Worm (Caenorhabditis elegans) whole organism, midembryonic: Measurements from ENCODE around the gene Y43F8C.15.
"Not testable (repeated sequence)": the region's sequence is repeated elsewhere in the genome, so short reads cannot be mapped to it uniquely, and the experiment has no call there.

Experiments
- T22C8.4 ChIP-seq: fragments of 200-800 bp; sonication (Bioruptor generic); IDR thresholded peaks from 2 replicates; pipeline ENCODE4 v1.3.6; 2022; ENCODE audit warnings: missing genetic modification characterization, missing compliant biosample characterization
- cog-1 ChIP-seq: sonication (generic microtip); optimal IDR thresholded peaks from 2 replicates; lab custom pipeline; 2016; ENCODE audit warnings: missing genetic modification characterization, missing compliant biosample characterization
- flt-1 ChIP-seq: fragments of 200-800 bp; sonication (Bioruptor generic); IDR thresholded peaks from 2 replicates; pipeline ENCODE4 v1.3.6; 2022; ENCODE audit warnings: missing genetic modification characterization, missing compliant biosample characterization
- klf-2 ChIP-seq: fragments of 200-800 bp; sonication (Bioruptor generic); conservative IDR thresholded peaks from 2 replicates; pipeline ENCODE4 v1.3.6; 2022; ENCODE audit warnings: missing genetic modification reagents, missing genetic modification characterization, missing compliant biosample characterization
- med-1 ChIP-seq: sonication (generic microtip); optimal IDR thresholded peaks from 2 replicates; lab custom pipeline; 2017; ENCODE audit warnings: missing genetic modification characterization, mild to moderate bottlenecking, missing compliant biosample characterization, antibody characterized with exemption, missing genetic modification reagents; ENCODE audit not compliant: insufficient read depth
- ref-1 ChIP-seq: fragments of 200-800 bp; sonication (Bioruptor generic); conservative IDR thresholded peaks from 2 replicates; pipeline ENCODE4 v1.3.6; 2022; ENCODE audit warnings: missing genetic modification reagents, missing genetic modification characterization, missing compliant biosample characterization
- tab-1 ChIP-seq: fragments of 200-800 bp; sonication (Bioruptor generic); IDR thresholded peaks from 2 replicates; pipeline ENCODE4 v1.3.6; 2022; ENCODE audit warnings: missing genetic modification characterization, missing compliant biosample characterization
- ztf-23 ChIP-seq: fragments of 200-800 bp; sonication (Bioruptor generic); IDR thresholded peaks from 2 replicates; pipeline ENCODE4 v1.3.6; 2022; ENCODE audit warnings: missing genetic modification reagents, missing genetic modification characterization, missing compliant biosample characterization
- ztf-29 ChIP-seq: fragments of 200-800 bp; sonication (Bioruptor generic); IDR thresholded peaks from 2 replicates; pipeline ENCODE4 v1.3.6; 2022; ENCODE audit warnings: missing genetic modification reagents, missing genetic modification characterization, missing compliant biosample characterization

The Y43F8C.15 gene

DNA sequence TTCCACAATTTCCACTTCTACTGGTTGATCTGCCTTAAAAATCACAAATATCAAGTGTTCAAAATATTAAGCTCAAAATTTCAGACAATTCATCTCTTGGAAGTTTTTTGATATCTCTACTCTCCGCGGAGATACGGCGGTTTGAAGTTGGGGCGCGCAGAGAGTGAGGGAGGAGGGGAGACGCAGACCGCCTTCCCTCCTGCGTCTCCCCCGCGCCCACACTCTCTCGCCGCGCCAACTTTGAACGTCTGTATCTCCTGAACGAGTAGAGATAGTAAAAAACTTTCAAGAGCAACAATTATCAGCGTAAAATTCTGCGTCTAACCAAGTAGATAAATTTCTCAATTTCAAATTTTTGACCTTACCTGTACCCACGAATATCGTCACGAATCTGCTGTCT, 17.6 kb upstream of the Y43F8C.15 start:
- TF ChIP-seq med-1 (GFP tag; lab: Kevin White, UChicago) (no peak), ztf-23 (GFP tag; lab: Robert Waterston, UW) (no peak), ref-1 (no peak), flt-1 (GFP tag; lab: Robert Waterston, UW) (no peak), tab-1 (GFP tag; lab: Robert Waterston, UW) (no peak), klf-2 (GFP tag; lab: Robert Waterston, UW) (no peak), ztf-29 (no peak)

DNA sequence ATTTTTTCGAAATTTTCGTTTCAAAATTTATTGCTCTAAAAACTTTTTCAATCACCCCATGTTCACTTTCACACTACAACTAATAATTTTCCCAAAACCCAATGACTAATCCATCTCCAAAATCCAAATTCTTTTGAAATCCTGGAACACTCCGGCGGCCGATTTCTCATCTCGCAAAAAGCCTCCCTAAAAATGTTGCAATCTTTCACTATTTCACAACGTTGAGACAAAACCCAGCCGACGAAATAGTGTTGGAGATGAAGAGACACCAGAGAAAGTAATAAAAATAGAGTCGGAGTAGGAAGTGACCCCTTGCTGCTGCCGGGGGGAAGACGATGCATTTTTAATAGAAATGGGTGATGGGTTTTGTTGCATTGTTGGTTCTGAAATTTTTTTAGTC, 14.2 kb upstream of the Y43F8C.15 start:
- TF ChIP-seq ztf-29 (no peak), cog-1 (tag; lab: Kevin White, UChicago) (no peak), tab-1 (GFP tag; lab: Robert Waterston, UW) (no peak), ztf-23 (GFP tag; lab: Robert Waterston, UW) (no peak), ref-1 (no peak), T22C8.4 (GFP tag; lab: Robert Waterston, UW) (no peak), med-1 (GFP tag; lab: Kevin White, UChicago) (no peak), flt-1 (GFP tag; lab: Robert Waterston, UW) (no peak), klf-2 (GFP tag; lab: Robert Waterston, UW) (no peak)

DNA sequence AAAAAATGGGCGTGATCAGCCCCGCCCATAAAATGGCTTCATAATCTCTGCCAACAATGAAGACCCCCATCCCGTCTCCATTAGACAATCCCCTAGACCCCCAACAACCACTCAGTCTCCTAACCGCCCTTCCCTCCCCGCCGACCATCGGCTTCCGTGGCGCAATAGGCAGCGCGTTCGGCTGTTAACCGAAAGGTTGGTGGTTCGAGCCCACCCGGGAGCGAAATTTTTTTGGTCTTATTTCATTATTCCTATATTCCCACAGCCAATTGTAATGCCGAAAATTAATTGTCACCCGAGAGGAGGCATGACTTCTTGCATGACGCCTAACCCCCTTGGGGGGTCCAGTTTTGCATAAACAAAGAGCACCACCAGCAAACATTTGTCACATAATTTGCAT, 12.5 kb upstream of the Y43F8C.15 start:
- peak; percentile 72 for TF ChIP-seq T22C8.4 (GFP tag; lab: Robert Waterston, UW)
- peak; percentile 42 for TF ChIP-seq med-1 (GFP tag; lab: Kevin White, UChicago)
- TF ChIP-seq ztf-23 (GFP tag; lab: Robert Waterston, UW), result peak; percentile 86
- peak; percentile 93 for TF ChIP-seq flt-1 (GFP tag; lab: Robert Waterston, UW)
- peak; percentile 64; the same call in 1 of the 2 replicates for TF ChIP-seq ztf-29
- TF ChIP-seq cog-1 (tag; lab: Kevin White, UChicago), result no peak
- 0 out of 2 replicates have a peak, but pooled peaks have one; percentile 32 for TF ChIP-seq klf-2 (GFP tag; lab: Robert Waterston, UW)
- TF ChIP-seq ref-1, result peak; percentile 52; the same call in 1 of the 2 replicates
- peak; percentile 85 for TF ChIP-seq tab-1 (GFP tag; lab: Robert Waterston, UW)

DNA sequence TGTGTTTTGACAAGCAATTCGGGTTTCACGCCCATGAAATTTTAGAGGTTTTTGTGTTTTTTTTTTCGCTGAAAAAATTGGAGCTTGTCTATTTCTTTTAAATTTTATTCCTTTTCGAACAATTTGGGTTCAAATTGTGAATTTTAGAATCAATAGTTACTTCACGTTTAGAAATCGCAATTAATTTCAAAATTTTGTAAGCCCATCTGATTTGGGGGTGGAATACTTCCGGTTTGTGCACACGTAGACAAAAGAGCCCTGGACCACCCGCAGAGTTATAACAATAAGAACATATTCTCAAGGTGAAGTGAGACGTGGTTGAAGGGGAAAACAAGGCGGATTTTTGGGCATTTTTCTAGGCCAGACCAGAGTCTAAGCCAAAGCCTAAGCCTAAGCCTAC, 8.8 kb upstream of the Y43F8C.15 start, which contains the start of gene Y116F11A.6:
Y116F11A.6 (plus strand) TSS at position 301 of the 400 bp plus-strand sequence.
- TF ChIP-seq ztf-29, result no peak
- no peak for TF ChIP-seq ztf-23 (GFP tag; lab: Robert Waterston, UW)
- TF ChIP-seq klf-2 (GFP tag; lab: Robert Waterston, UW), result no peak
- no peak for TF ChIP-seq ref-1
- TF ChIP-seq flt-1 (GFP tag; lab: Robert Waterston, UW), result no peak
- no peak for TF ChIP-seq med-1 (GFP tag; lab: Kevin White, UChicago)
- TF ChIP-seq tab-1 (GFP tag; lab: Robert Waterston, UW), result no peak
- no peak for TF ChIP-seq cog-1 (tag; lab: Kevin White, UChicago)

DNA sequence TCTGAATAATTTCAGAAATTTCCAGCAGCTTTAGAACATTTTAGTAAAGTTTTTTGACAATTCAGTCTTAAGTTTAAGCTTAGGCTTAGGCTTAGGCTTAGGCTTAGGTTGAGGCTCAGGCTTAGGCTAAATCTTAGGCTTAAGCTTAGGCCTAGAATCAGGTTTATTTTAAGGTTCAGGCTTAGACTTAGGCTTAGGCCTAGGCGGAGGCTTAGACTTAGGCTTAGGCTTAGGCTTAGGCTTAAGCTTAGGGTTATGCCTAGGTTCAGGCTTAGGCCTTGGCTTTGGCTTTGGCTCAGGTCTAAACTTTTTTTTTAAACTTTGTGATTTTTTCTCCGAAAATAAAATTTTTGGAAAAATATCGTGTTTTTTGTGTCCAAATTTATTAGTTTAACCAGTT, 8.2 kb upstream of the Y43F8C.15 start:
- TF ChIP-seq cog-1 (tag; lab: Kevin White, UChicago), result no peak
- TF ChIP-seq med-1 (GFP tag; lab: Kevin White, UChicago), result no peak
- TF ChIP-seq ztf-29, result peak; percentile 52; the same call in 1 of the 2 replicates
- TF ChIP-seq T22C8.4 (GFP tag; lab: Robert Waterston, UW), result no peak
- TF ChIP-seq klf-2 (GFP tag; lab: Robert Waterston, UW), result no peak
- no peak for TF ChIP-seq tab-1 (GFP tag; lab: Robert Waterston, UW)

DNA sequence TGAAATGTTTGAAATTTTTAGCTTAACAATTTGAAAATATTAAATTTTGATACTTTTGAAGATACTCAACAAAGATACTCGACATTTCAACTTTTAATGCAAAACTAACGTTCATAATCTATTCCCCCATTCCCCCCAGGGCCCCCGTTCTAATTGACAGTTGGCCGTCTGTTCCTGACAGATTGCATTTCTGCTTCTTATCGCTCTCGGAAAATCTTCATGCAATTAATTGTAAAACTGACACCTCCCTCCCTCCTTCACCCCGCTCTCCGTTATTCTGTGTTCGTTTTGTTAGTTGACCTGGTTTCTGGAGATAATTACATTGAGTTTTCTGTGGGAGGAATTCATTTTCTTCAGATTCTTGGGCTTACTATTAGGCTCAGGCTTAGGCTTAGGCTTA, 7.5 kb upstream of the Y43F8C.15 start:
- TF ChIP-seq cog-1 (tag; lab: Kevin White, UChicago), result no peak

DNA sequence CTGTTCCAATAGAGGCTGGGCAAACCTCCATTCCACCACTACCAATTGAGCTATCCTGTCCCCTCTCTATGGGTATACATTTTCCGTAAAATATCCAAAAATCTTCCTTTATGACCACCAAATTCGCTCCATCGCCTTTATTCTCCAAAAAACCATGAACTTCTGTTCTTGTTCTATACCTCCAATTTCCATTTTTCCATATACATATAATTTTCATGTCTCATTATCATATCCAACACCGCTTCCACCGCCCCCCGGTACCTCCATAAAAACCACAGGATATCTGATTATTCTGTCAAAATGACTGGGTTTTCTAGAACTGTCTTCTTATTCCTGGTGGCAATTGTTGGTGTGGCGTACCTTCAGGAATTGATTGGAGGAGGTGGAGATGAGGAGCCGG, 5.4 kb upstream of the Y43F8C.15 start, which contains the start of gene Y43F8C.17:
Y43F8C.17 (plus strand) TSS at position 301 of the 400 bp plus-strand sequence.
- TF ChIP-seq ztf-29 (no peak), med-1 (GFP tag; lab: Kevin White, UChicago) (no peak), ref-1 (no peak), tab-1 (GFP tag; lab: Robert Waterston, UW) (no peak), ztf-23 (GFP tag; lab: Robert Waterston, UW) (no peak), T22C8.4 (GFP tag; lab: Robert Waterston, UW) (no peak), flt-1 (GFP tag; lab: Robert Waterston, UW) (no peak), cog-1 (tag; lab: Kevin White, UChicago) (no peak), klf-2 (GFP tag; lab: Robert Waterston, UW) (no peak)

DNA sequence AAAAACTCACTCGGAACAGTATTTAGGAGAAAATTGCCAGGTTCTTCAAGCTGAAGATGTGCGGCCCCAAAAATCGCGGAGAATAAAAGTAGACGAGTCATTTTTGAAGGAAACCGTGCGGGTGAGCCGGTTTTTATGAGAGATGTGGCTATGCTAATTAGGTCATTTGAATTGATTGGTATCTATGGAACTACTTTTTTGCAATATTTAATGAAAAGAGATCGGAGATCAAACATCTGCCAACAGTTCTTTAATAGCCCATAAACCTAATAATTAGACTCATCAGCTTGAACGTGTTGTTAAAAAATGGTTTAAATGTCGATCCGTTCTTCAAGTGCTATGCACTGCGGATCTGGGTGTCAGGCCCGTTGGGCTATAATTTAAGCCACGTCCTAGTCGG, 5.0 kb upstream of the Y43F8C.15 start, which contains the start of gene Y43F8C.16:
Y43F8C.16 (minus strand) TSS at position 101 of the 400 bp plus-strand sequence.
- TF ChIP-seq klf-2 (GFP tag; lab: Robert Waterston, UW) (no peak), tab-1 (GFP tag; lab: Robert Waterston, UW) (no peak)

DNA sequence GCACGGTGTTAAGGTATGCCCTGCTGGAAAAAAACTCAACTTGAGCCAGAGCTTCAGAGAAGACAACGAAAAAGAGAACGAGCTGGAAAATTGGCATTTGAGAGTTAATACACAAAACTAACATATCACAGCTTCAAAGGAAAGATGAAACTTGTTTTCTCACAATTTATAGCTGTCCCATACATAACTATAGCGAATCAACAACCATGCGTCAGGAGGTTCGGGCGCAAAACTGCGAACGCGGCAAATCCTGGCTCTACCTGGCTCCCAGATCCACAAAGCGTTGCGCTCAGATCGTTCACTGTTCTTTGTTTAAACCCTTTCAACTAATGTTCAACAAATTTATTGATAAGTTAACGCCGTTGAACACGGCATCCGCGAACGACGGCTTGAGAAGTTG, 1.2 kb upstream of the Y43F8C.15 start, which contains the start of gene Y43F8C.23:
Y43F8C.23 (minus strand) TSS at position 101 of the 400 bp plus-strand sequence.
- TF ChIP-seq cog-1 (tag; lab: Kevin White, UChicago); med-1 (GFP tag; lab: Kevin White, UChicago); T22C8.4 (GFP tag; lab: Robert Waterston, UW): not testable (repeated sequence)

DNA sequence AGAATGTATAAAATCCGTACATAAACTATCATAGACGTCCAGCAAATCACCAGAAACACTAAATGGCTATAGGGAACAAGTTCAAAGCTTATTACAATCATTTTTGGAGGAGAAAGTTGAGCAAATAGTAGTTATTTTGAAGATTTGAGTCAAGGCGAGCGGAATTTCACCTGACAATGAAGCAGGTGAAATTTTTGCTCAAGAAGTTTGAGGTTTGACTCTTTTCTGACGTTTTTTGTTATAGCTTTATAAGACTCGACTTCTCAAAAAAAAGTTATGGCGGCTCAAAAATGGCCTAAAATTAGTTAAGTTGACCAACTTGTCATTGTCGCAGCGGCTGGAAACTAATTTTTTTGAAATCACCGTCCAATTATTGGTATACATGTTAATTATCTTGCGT, 1.6 kb downstream of the Y43F8C.15 start, which contains the start of gene srv-3:
srv-3 (minus strand) TSS at position 101 of the 400 bp plus-strand sequence.
- no peak for TF ChIP-seq ztf-23 (GFP tag; lab: Robert Waterston, UW)
- no peak for TF ChIP-seq cog-1 (tag; lab: Kevin White, UChicago)
- no peak for TF ChIP-seq T22C8.4 (GFP tag; lab: Robert Waterston, UW)
- no peak for TF ChIP-seq tab-1 (GFP tag; lab: Robert Waterston, UW)
- no peak for TF ChIP-seq ref-1
- TF ChIP-seq med-1 (GFP tag; lab: Kevin White, UChicago), result no peak
- TF ChIP-seq flt-1 (GFP tag; lab: Robert Waterston, UW), result no peak
- no peak for TF ChIP-seq ztf-29
- TF ChIP-seq klf-2 (GFP tag; lab: Robert Waterston, UW), result no peak
